Worm (Caenorhabditis elegans) whole organism, L1 larva: ENCODE data around the gene T09A5.14.

Experiments
- F16B12.6 ChIP-seq: fragments of 150-350 bp; optimal IDR thresholded peaks from 2 replicates; lab custom pipeline; 2014; ENCODE audit warnings: missing biosample characterization, missing genetic modification characterization
- aly-2 ChIP-seq: fragments of 150-350 bp; optimal IDR thresholded peaks from 2 replicates; lab custom pipeline; 2014; ENCODE audit warnings: missing biosample characterization, missing genetic modification characterization
- ama-1 ChIP-seq: fragments of 150-350 bp; optimal IDR thresholded peaks from 2 replicates; lab custom pipeline; 2014
- blmp-1 ChIP-seq: fragments of 150-350 bp; optimal IDR thresholded peaks from 2 replicates; lab custom pipeline; 2014; ENCODE audit warnings: missing biosample characterization, missing genetic modification characterization
- ceh-8 ChIP-seq: fragments of 200-800 bp; sonication (Bioruptor generic); optimal IDR thresholded peaks from 2 replicates; lab custom pipeline; 2018; ENCODE audit warnings: mild to moderate bottlenecking, missing genetic modification characterization, moderate library complexity, missing compliant biosample characterization
- ceh-82 ChIP-seq, 3 experiments: fragments of 150-350 bp in 1 of 3; sonication (generic microtip) in 2 of 3; optimal IDR thresholded peaks; 2 replicates each; lab custom pipeline; 2014 to 2017; ENCODE audit warnings: missing biosample characterization in 3 of 3, missing genetic modification characterization in 3 of 3
- dpl-1 ChIP-seq, 3 experiments: fragments of 150-350 bp in 2 of 3; sonication (generic microtip) in 1 of 3; optimal IDR thresholded peaks; 2 replicates each; lab custom pipeline; 2014 to 2017; ENCODE audit warnings: missing biosample characterization in 3 of 3, missing genetic modification characterization in 3 of 3, missing genetic modification reagents in 3 of 3
- dsc-1 ChIP-seq: sonication (generic microtip); optimal IDR thresholded peaks from 2 replicates; lab custom pipeline; 2016; ENCODE audit warnings: mild to moderate bottlenecking, missing genetic modification characterization, missing compliant biosample characterization
- efl-1 ChIP-seq, 4 experiments: fragments of 150-350 bp; optimal IDR thresholded peaks in 3 of 4; peaks in 1 of 4; 1 replicate in 1 of 4; 2 replicates in 3 of 4; lab custom pipeline; 2014; ENCODE audit warnings: missing biosample characterization in 2 of 4, missing genetic modification characterization in 2 of 4, missing genetic modification reagents in 2 of 4
- egl-13 ChIP-seq: sonication (generic microtip); optimal IDR thresholded peaks from 2 replicates; lab custom pipeline; 2016; ENCODE audit warnings: missing genotype, missing genetic modification reagents, missing genetic modification characterization, missing compliant biosample characterization
- elt-2 ChIP-seq: sonication (generic microtip); optimal IDR thresholded peaks from 2 replicates; lab custom pipeline; 2016; ENCODE audit warnings: missing genetic modification characterization, mild to moderate bottlenecking, inconsistent platforms, missing compliant biosample characterization, missing genetic modification reagents
- elt-3 ChIP-seq, 6 experiments: fragments of 150-350 bp in 1 of 6; sonication (generic microtip); optimal IDR thresholded peaks; 2 replicates each; lab custom pipeline; 2017 to 2018; ENCODE audit warnings: missing biosample characterization in 6 of 6, missing genetic modification characterization in 6 of 6, inconsistent platforms in 1 of 6
- fkh-4 ChIP-seq: sonication (generic microtip); optimal IDR thresholded peaks from 2 replicates; lab custom pipeline; 2016; ENCODE audit warnings: missing compliant biosample characterization, missing genetic modification characterization, borderline replicate concordance
- grh-1 ChIP-seq: fragments of 200-800 bp; sonication (Bioruptor generic); IDR thresholded peaks from 2 replicates; pipeline ENCODE4 v1.3.6; 2022; ENCODE audit warnings: missing genetic modification reagents, missing genetic modification characterization, missing compliant biosample characterization
- lin-15B ChIP-seq: fragments of 150-350 bp; sonication (generic microtip); optimal IDR thresholded peaks from 3 replicates; lab custom pipeline; 2014; ENCODE audit warnings: missing biosample characterization, missing genetic modification characterization
- lin-35 ChIP-seq, 2 experiments: fragments of 150-350 bp; optimal IDR thresholded peaks; 2 replicates each; lab custom pipeline; 2014; ENCODE audit warnings: missing biosample characterization in 2 of 2, missing genetic modification characterization in 2 of 2, missing genetic modification reagents in 2 of 2
- lsy-2 ChIP-seq, 2 experiments: fragments of 150-350 bp; optimal IDR thresholded peaks; 2 replicates each; lab custom pipeline; 2014; ENCODE audit warnings: missing biosample characterization in 2 of 2, missing genetic modification characterization in 2 of 2
- mdl-1 ChIP-seq, 2 experiments: fragments of 150-350 bp; optimal IDR thresholded peaks; 2 replicates each; lab custom pipeline; 2014 to 2017; ENCODE audit warnings: missing biosample characterization in 2 of 2, missing genetic modification characterization in 2 of 2, inconsistent platforms in 1 of 2
- mef-2 ChIP-seq: fragments of 150-350 bp; optimal IDR thresholded peaks from 2 replicates; lab custom pipeline; 2014; ENCODE audit warnings: missing biosample characterization, missing genetic modification characterization
- mep-1 ChIP-seq: fragments of 150-350 bp; optimal IDR thresholded peaks from 2 replicates; lab custom pipeline; 2014; ENCODE audit warnings: missing biosample characterization, missing genetic modification characterization
- nhr-237 ChIP-seq: fragments of 150-350 bp; optimal IDR thresholded peaks from 2 replicates; lab custom pipeline; 2014; ENCODE audit warnings: missing biosample characterization, missing genetic modification characterization
- nhr-71 ChIP-seq: sonication (generic microtip); optimal IDR thresholded peaks from 2 replicates; lab custom pipeline; 2016; ENCODE audit warnings: mild to moderate bottlenecking, missing genetic modification characterization, moderate library complexity, missing compliant biosample characterization
- nhr-76 ChIP-seq: sonication (generic microtip); optimal IDR thresholded peaks from 2 replicates; lab custom pipeline; 2017; ENCODE audit warnings: missing biosample characterization, missing genetic modification characterization
- nhr-77 ChIP-seq: fragments of 150-350 bp; optimal IDR thresholded peaks from 2 replicates; lab custom pipeline; 2014; ENCODE audit warnings: missing biosample characterization, missing genetic modification characterization
- nhr-84 ChIP-seq: sonication (generic microtip); optimal IDR thresholded peaks from 2 replicates; lab custom pipeline; 2017; ENCODE audit warnings: missing biosample characterization, missing genetic modification characterization
- pax-3 ChIP-seq: fragments of 200-800 bp; sonication (Bioruptor generic); optimal IDR thresholded peaks from 2 replicates; lab custom pipeline; 2018; ENCODE audit warnings: mild to moderate bottlenecking, missing genetic modification characterization, moderate library complexity, missing compliant biosample characterization
- rnt-1 ChIP-seq: sonication (generic microtip); optimal IDR thresholded peaks from 2 replicates; lab custom pipeline; 2016; ENCODE audit warnings: mild to moderate bottlenecking, missing genetic modification characterization, moderate library complexity, missing compliant biosample characterization
- snu-23 ChIP-seq: sonication (generic microtip); optimal IDR thresholded peaks from 2 replicates; lab custom pipeline; 2016; ENCODE audit warnings: missing genetic modification characterization, missing compliant biosample characterization
- sox-4 ChIP-seq: sonication (generic microtip); optimal IDR thresholded peaks from 2 replicates; lab custom pipeline; 2016; ENCODE audit warnings: missing genetic modification characterization, missing compliant biosample characterization
- sptf-1 ChIP-seq: fragments of 150-350 bp; optimal IDR thresholded peaks from 2 replicates; lab custom pipeline; 2014; ENCODE audit warnings: missing biosample characterization, missing genetic modification characterization
- swsn-7 ChIP-seq: sonication (generic microtip); optimal IDR thresholded peaks from 2 replicates; lab custom pipeline; 2016; ENCODE audit warnings: missing genetic modification characterization, missing compliant biosample characterization
- unc-130 ChIP-seq: fragments of 150-350 bp; optimal IDR thresholded peaks from 2 replicates; lab custom pipeline; 2017; ENCODE audit warnings: missing biosample characterization, missing genetic modification characterization, inconsistent platforms
- vab-15 ChIP-seq: sonication (generic microtip); optimal IDR thresholded peaks from 2 replicates; lab custom pipeline; 2017; ENCODE audit warnings: missing genotype, mild to moderate bottlenecking, missing genetic modification characterization, missing compliant biosample characterization
- xbp-1 ChIP-seq: sonication (generic microtip); optimal IDR thresholded peaks from 2 replicates; lab custom pipeline; 2016; ENCODE audit warnings: missing genetic modification characterization, missing compliant biosample characterization
- zip-4 ChIP-seq: fragments of 200-800 bp; sonication (Bioruptor generic); optimal IDR thresholded peaks from 2 replicates; lab custom pipeline; 2018; ENCODE audit warnings: mild to moderate bottlenecking, missing genetic modification characterization, moderate library complexity, missing compliant biosample characterization

The T09A5.14 gene

ce11 chrII:7860221-7860928 is 28.2 kb downstream of the T09A5.14 start, which contains the start of gene lin-5 (continued):
- TF ChIP-seq pax-3 (tag; lab: Kevin White, UChicago) (no peak), nhr-237 (tag; lab: Kevin White, UChicago) (no peak), mdl-1 (tag; optimal IDR thresholded peaks at IDR 0.05; lab: Kevin White, UChicago) (peak in 1 of 2 experiments; percentile 20), fkh-4 (tag; lab: Kevin White, UChicago) (no peak), dsc-1 (tag; lab: Kevin White, UChicago) (no peak), zip-4 (GFP tag; lab: Kevin White, UChicago) (no peak)
- TF ChIP-seq, all 84 proteins: peak for 23

- TF ChIP-seq lin-15B (tag; lab: Kevin White, UChicago) (peak; percentile 19), grh-1 (no peak), ama-1 (lab: Kevin White, UChicago) (no peak), efl-1 (optimal IDR thresholded peaks at IDR 0.05; lab: Kevin White, UChicago) (peak in 1 of 2 experiments; percentile 23), efl-1 (GFP tag; optimal IDR thresholded peaks at IDR 0.05 in 1 of 2; lab: Kevin White, UChicago) (peak; percentile 54 to 89), sptf-1 (tag; lab: Kevin White, UChicago) (no peak)
These were observed 31.4 kb downstream of the T09A5.14 start for ce11 chrII:7863480-7864125.

- TF ChIP-seq ceh-82 (tag; optimal IDR thresholded peaks at IDR 0.05; lab: Kevin White, UChicago) (peak in 1 of 3 experiments; percentile 7), blmp-1 (tag; lab: Kevin White, UChicago) (peak; percentile 27), swsn-7 (peak; percentile 2), snu-23 (GFP tag; lab: Kevin White, UChicago) (peak; percentile 20), sox-4 (tag; lab: Kevin White, UChicago) (no peak), lin-15B (tag; lab: Kevin White, UChicago) (no peak), egl-13 (tag; lab: Kevin White, UChicago) (no peak), elt-2 (peak; percentile 4), mep-1 (tag; lab: Kevin White, UChicago) (peak; percentile 58), mef-2 (tag; lab: Kevin White, UChicago) (no peak), xbp-1 (tag; lab: Kevin White, UChicago) (peak; percentile 49), elt-3 (tag; optimal IDR thresholded peaks at IDR 0.05; lab: Kevin White, UChicago) (no peak), aly-2 (no peak), dpl-1 (GFP tag; optimal IDR thresholded peaks at IDR 0.05; lab: Kevin White, UChicago) (peak; percentile 32 to 55 (median 55)), rnt-1 (tag; lab: Kevin White, UChicago) (peak; percentile 20), unc-130 (tag; lab: Kevin White, UChicago) (peak; percentile 9), nhr-84 (no peak), nhr-76 (tag; lab: Kevin White, UChicago) (no peak), ceh-8 (GFP tag; lab: Kevin White, UChicago) (no peak), lin-35 (GFP tag; optimal IDR thresholded peaks at IDR 0.05; lab: Kevin White, UChicago) (peak; percentile 46 to 66), efl-1 (optimal IDR thresholded peaks at IDR 0.05; lab: Kevin White, UChicago) (peak; percentile 34 to 49), efl-1 (GFP tag; optimal IDR thresholded peaks at IDR 0.05 in 1 of 2; lab: Kevin White, UChicago) (peak; percentile 58 to 93), F16B12.6 (tag; lab: Kevin White, UChicago) (peak; percentile 85), nhr-77 (no peak), nhr-71 (tag; lab: Kevin White, UChicago) (peak; percentile 19), lsy-2 (tag; optimal IDR thresholded peaks at IDR 0.05; lab: Kevin White, UChicago) (peak; percentile 61 to 85), vab-15 (tag; lab: Kevin White, UChicago) (peak; percentile 4)
These were observed 32.1 kb downstream of the T09A5.14 start, which contains the start of gene ostb-1 for ce11 chrII:7864207-7864606. Gene ostb-1, plus strand, starts transcription at chrII:7864507.
